Worm (Caenorhabditis elegans): ENCODE data around the gene irld-29.

Gene irld-29

ce11 chrV:2294577-2294976, 43.9 kb downstream of the irld-29 start, which contains the start of gene nhr-226:
TSS of gene nhr-226 (plus strand) at chrV:2294877.
- no peak for TF ChIP-seq unc-62 (GFP tag; optimal IDR thresholded peaks at IDR 0.05)

- TF ChIP-seq unc-62 (GFP tag; optimal IDR thresholded peaks at IDR 0.05) = no peak
Measured at ce11 chrV:2292240-2292639, 46.2 kb downstream of the irld-29 start, which contains the start of gene nhr-115. TSS of gene nhr-115 (plus strand) at chrV:2292540.

- TF ChIP-seq unc-62 (GFP tag; optimal IDR thresholded peaks at IDR 0.05) = no peak
Measured at ce11 chrV:2290329-2290728, 48.1 kb downstream of the irld-29 start, which contains the start of gene nhr-225. TSS of gene nhr-225 (minus strand) at chrV:2290474.
